Worm (Caenorhabditis elegans) whole organism, L3 larva: ENCODE results near the gene dyf-19.

Experiments
- nhr-25 ChIP-seq: sonication (generic microtip); optimal IDR thresholded peaks from 2 replicates; lab custom pipeline; 2017; ENCODE audit warnings: missing biosample characterization, missing genetic modification characterization
- pha-4 ChIP-seq: fragments of 150-350 bp; optimal IDR thresholded peaks from 2 replicates; lab custom pipeline; 2014; ENCODE audit warnings: missing biosample characterization, missing genetic modification reagents, missing genetic modification characterization
- skn-1 ChIP-seq: fragments of 150-350 bp; optimal IDR thresholded peaks from 2 replicates; lab custom pipeline; 2014; ENCODE audit warnings: missing biosample characterization, missing genetic modification characterization
- zag-1 ChIP-seq: fragments of 150-350 bp; optimal IDR thresholded peaks from 2 replicates; lab custom pipeline; 2014; ENCODE audit warnings: missing biosample characterization, missing genetic modification characterization

DNA sequence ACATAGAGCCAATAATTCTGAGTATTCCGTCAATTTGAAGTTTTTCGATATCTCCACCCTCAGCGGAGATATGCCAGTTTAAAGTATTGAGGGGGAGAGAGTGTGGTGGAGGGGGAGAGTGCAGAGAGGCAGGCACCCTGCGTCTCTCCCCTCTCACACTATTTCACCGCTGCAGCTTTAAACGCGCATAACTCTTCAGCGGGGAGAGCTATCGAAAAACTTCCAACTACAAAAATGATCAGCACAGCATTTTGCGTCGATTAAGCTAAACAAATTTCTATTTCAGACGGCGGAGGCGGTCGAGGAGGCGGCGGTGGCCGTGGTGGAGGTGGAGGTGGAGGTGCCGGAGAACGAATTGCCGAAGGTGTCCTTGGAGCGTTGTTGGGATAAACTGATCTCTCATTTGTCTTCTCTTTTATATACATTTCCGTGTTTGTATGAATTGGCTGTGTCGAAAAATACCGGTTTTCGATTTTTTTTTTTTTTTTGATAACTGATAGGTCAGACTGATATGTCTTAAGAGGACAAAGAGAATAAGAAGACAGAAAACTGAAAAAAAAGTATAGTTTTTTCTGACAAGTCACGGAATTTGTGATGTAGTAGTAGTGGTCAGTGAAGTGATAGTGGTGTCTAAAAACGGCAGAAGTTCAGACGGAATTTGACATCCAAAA, 13.0 kb upstream of the dyf-19 start:
- TF ChIP-seq zag-1 (tag; lab: Kevin White, UChicago) (no peak), nhr-25 (tag; lab: Kevin White, UChicago) (no peak), skn-1 (tag; lab: Kevin White, UChicago) (no peak), pha-4 (tag; lab: Kevin White, UChicago) (no peak)
